Worm (Caenorhabditis elegans) whole organism, L2 larva: ENCODE results near the gene timp-1.

Experiments
- F13H6.1 ChIP-seq: sonication (generic microtip); optimal IDR thresholded peaks from 2 replicates; lab custom pipeline; 2016; ENCODE audit warnings: missing genetic modification characterization, missing compliant biosample characterization
- R02D3.7 ChIP-seq: fragments of 150-350 bp; optimal IDR thresholded peaks from 2 replicates; lab custom pipeline; 2014; ENCODE audit warnings: missing biosample characterization, missing genetic modification characterization
- mdl-1 ChIP-seq, 2 experiments: fragments of 150-350 bp in 1 of 2; sonication (generic microtip) in 1 of 2; optimal IDR thresholded peaks; 2 replicates each; lab custom pipeline; 2017; ENCODE audit warnings: missing biosample characterization in 2 of 2, missing genetic modification characterization in 2 of 2
- unc-39 ChIP-seq: fragments of 150-350 bp; optimal IDR thresholded peaks from 2 replicates; lab custom pipeline; 2014; ENCODE audit warnings: missing biosample characterization, missing genetic modification characterization
- unc-62 ChIP-seq: fragments of 150-350 bp; optimal IDR thresholded peaks from 2 replicates; lab custom pipeline; 2014; ENCODE audit warnings: missing biosample characterization, missing genetic modification reagents, missing genetic modification characterization
- ztf-1 ChIP-seq: fragments of 200-800 bp; sonication (Bioruptor generic); conservative IDR thresholded peaks from 2 replicates; pipeline ENCODE4 v1.3.6; 2022; ENCODE audit warnings: missing genetic modification characterization, missing compliant biosample characterization

- TF ChIP-seq ztf-1 (GFP tag; lab: Robert Waterston, UW) (no peak), F13H6.1 (tag; lab: Kevin White, UChicago) (peak; percentile 54), R02D3.7 (no peak), unc-62 (no peak), unc-39 (no peak), mdl-1 (tag; optimal IDR thresholded peaks at IDR 0.05; lab: Kevin White, UChicago) (no peak)
Measured at ce11 chrV:8195889-8196418, 11.1 kb upstream of the timp-1 start, which contains the start of gene F20D6.10.
